Fruit fly (Drosophila melanogaster): ENCODE data around the gene CG32266.

The CG32266 gene

DNA sequence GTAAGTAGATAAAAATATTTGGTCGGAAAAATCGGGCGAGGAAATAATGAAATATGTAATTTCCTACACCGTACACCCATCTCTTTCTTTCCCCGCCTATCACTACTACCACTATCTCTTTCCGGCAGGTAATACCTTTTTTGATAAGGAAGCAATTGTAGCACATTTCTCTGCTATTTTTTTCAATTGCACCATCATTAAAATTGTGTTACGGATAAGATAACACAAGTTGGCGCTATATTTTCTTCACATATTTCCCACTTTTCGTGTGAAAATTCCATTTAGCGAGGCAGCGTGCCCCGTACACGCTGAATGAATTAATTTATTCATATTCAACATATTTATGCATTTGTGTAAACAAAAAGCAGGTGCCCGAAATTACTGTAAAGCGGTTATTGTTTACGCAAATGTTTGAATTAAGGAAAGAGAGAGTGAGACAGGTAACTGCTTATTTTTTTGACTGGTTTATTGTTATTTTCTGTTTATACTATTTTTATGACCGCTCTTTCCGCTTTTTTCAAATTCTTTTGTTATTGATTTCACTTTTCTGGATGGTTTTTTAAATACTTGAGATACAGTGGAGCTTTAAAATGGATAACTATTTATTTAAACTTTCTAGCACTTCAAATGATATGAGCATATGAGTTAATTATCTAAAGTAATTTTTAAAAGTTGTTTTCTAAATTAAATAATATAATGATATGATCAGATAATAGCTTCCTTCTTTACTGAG is 4.1 kb upstream of the CG32266 start (continued):
- TF ChIP-seq otp (GFP tag; IDR thresholded peaks at IDR 0.05) = no peak
- TF ChIP-seq Lhr (GFP tag; optimal IDR thresholded peaks at IDR 0.05) = no peak
- TF ChIP-seq Hsf (GFP tag; optimal IDR thresholded peaks at IDR 0.05) = no peak
- TF ChIP-seq CG11085 (GFP tag; IDR thresholded peaks at IDR 0.05) = no peak
- TF ChIP-seq ewg (GFP tag; optimal IDR thresholded peaks at IDR 0.05) = peak; percentile 26
- no peak for TF ChIP-seq CG4328 (GFP tag; optimal IDR thresholded peaks at IDR 0.05)
- TF ChIP-seq CG6272 (GFP tag; IDR thresholded peaks at IDR 0.05) = no peak
- peak; percentile 54 for TF ChIP-seq ttk (GFP tag; IDR thresholded peaks at IDR 0.05)
- no peak; the same call in 1 of the 2 replicates for TF ChIP-seq cas (GFP tag; IDR thresholded peaks at IDR 0.05)
- peak; percentile 51 for TF ChIP-seq Xbp1 (GFP tag; optimal IDR thresholded peaks at IDR 0.05)
- no peak for TF ChIP-seq fru (optimal IDR thresholded peaks at IDR 0.05)
- TF ChIP-seq CHES-1-like (GFP tag; optimal IDR thresholded peaks at IDR 0.05) = no peak
- TF ChIP-seq Jarid2 (GFP tag; optimal IDR thresholded peaks at IDR 0.05) = no peak
- TF ChIP-seq CG8478 (optimal IDR thresholded peaks at IDR 0.05) = no peak
- TF ChIP-seq Trl (optimal IDR thresholded peaks at IDR 0.05) = no peak
- TF ChIP-seq Trl (GFP tag; optimal IDR thresholded peaks at IDR 0.05) = no peak
- TF ChIP-seq CG8089 (GFP tag; optimal IDR thresholded peaks at IDR 0.05) = no peak
- TF ChIP-seq pros (GFP tag; optimal IDR thresholded peaks at IDR 0.05) = no peak
- no peak for TF ChIP-seq D19B (GFP tag; optimal IDR thresholded peaks at IDR 0.05)
- TF ChIP-seq Sin3A (optimal IDR thresholded peaks at IDR 0.05) = no peak
- no peak; the same call in 2 of the 3 replicates for TF ChIP-seq ken (GFP tag; IDR thresholded peaks at IDR 0.05)
- peak; percentile 48 for TF ChIP-seq CG17328 (GFP tag; IDR thresholded peaks at IDR 0.05)
- no peak for TF ChIP-seq jumu (GFP tag; optimal IDR thresholded peaks at IDR 0.05)
- no peak for TF ChIP-seq Nf-YB (GFP tag; optimal IDR thresholded peaks at IDR 0.05)
- no peak for TF ChIP-seq sens-2 (GFP tag; IDR thresholded peaks at IDR 0.05)
- peak; percentile 65 for TF ChIP-seq GATAe (GFP tag; conservative IDR thresholded peaks at IDR 0.05)
- TF ChIP-seq pum (GFP tag; optimal IDR thresholded peaks at IDR 0.05) = no peak
- peak; percentile 75 for TF ChIP-seq CG12391 (tag; optimal IDR thresholded peaks at IDR 0.05)
- TF ChIP-seq zfh2 (GFP tag; optimal IDR thresholded peaks at IDR 0.05) = no peak
- no peak for TF ChIP-seq amos (GFP tag; IDR thresholded peaks at IDR 0.05; ENCODE audit: partially characterized antibody)
- TF ChIP-seq CG13624 (GFP tag; optimal IDR thresholded peaks at IDR 0.05) = no peak
- no peak for TF ChIP-seq gro (GFP tag; optimal IDR thresholded peaks at IDR 0.05)
- peak; percentile 53 for TF ChIP-seq CG30403 (GFP tag; optimal IDR thresholded peaks at IDR 0.05)
- TF ChIP-seq Oaz (GFP tag; IDR thresholded peaks at IDR 0.05) = no peak
- TF ChIP-seq run (tag; optimal IDR thresholded peaks at IDR 0.05) = no peak
- no peak for TF ChIP-seq crol (GFP tag; IDR thresholded peaks at IDR 0.05)
- TF ChIP-seq CG5953 (GFP tag; IDR thresholded peaks at IDR 0.05) = 0 out of 2 replicates have a peak, but pooled peaks have one; percentile 5
- TF ChIP-seq stc (GFP tag; IDR thresholded peaks at IDR 0.05) = peak; percentile 64; the same call in 1 of the 2 replicates
- no peak for TF ChIP-seq grn (GFP tag; optimal IDR thresholded peaks at IDR 0.05)
- no peak for TF ChIP-seq sqz (GFP tag; optimal IDR thresholded peaks at IDR 0.05)
- TF ChIP-seq psq (GFP tag; optimal IDR thresholded peaks at IDR 0.05) = no peak
- no peak for TF ChIP-seq CTCF (GFP tag; optimal IDR thresholded peaks at IDR 0.05)
- no peak for TF ChIP-seq Neu2 (GFP tag; optimal IDR thresholded peaks at IDR 0.05; ENCODE audit: borderline replicate concordance)
- no peak for TF ChIP-seq eyg (GFP tag; optimal IDR thresholded peaks at IDR 0.05)
- peak; percentile 3 for TF ChIP-seq cwo (GFP tag; optimal IDR thresholded peaks at IDR 0.05)
- TF ChIP-seq CG34376 (GFP tag; optimal IDR thresholded peaks at IDR 0.05) = no peak
- TF ChIP-seq Mes4 (GFP tag; optimal IDR thresholded peaks at IDR 0.05) = no peak
- TF ChIP-seq CG9727 (GFP tag; optimal IDR thresholded peaks at IDR 0.05) = peak; percentile 24
- TF ChIP-seq sob (GFP tag; IDR thresholded peaks at IDR 0.05) = peak; percentile 44; the same call in 1 of the 2 replicates
- no peak for TF ChIP-seq CG6254 (GFP tag; optimal IDR thresholded peaks at IDR 0.05)
- TF ChIP-seq CG13287 (GFP tag; IDR thresholded peaks at IDR 0.05; ENCODE audit: partially characterized antibody) = no peak
- peak; percentile 13 for TF ChIP-seq org-1 (GFP tag; optimal IDR thresholded peaks at IDR 0.05)
- no peak for TF ChIP-seq bigmax (GFP tag; optimal IDR thresholded peaks at IDR 0.05)

Data from whole organism, embryonic.